Fruit fly (Drosophila melanogaster) whole organism: ENCODE results near the gene kibra.
A peak's percentile ranks its signal among the peaks of the same experiment; 100 is the strongest.

Source experiments
- CG8478 ChIP-seq: fragments of >200 bp; optimal IDR thresholded peaks from 2 replicates; lab custom pipeline; 2018; ENCODE audit warnings: inconsistent platforms
- Dll ChIP-seq: fragments of >200 bp; optimal IDR thresholded peaks from 2 replicates; lab custom pipeline; 2017
- EcR ChIP-seq, 2 experiments: fragments of >200 bp; optimal IDR thresholded peaks; 2 replicates each; lab custom pipeline; 2017; ENCODE audit warnings: missing biosample characterization in 2 of 2, missing genetic modification characterization in 2 of 2, missing genetic modification reagents in 2 of 2
- pan ChIP-seq: fragments of >200 bp; optimal IDR thresholded peaks from 2 replicates; lab custom pipeline; 2017
- psq ChIP-seq: fragments of >200 bp; optimal IDR thresholded peaks from 2 replicates; lab custom pipeline; 2017
- usp ChIP-seq: fragments of >200 bp; optimal IDR thresholded peaks from 2 replicates; lab custom pipeline; 2017; ENCODE audit warnings: missing biosample characterization, missing genetic modification characterization, mixed read lengths

The kibra gene

dm6 chr3R:14749077-14749798 is 25.2 kb upstream of the kibra start:
- TF ChIP-seq CG8478 (lab: Kevin White, UChicago) (no peak), EcR (GFP tag; optimal IDR thresholded peaks at IDR 0.05; lab: Kevin White, UChicago) (no peak), psq (lab: Kevin White, UChicago) (no peak), usp (no peak), Dll (lab: Kevin White, UChicago) (no peak), pan (lab: Kevin White, UChicago) (no peak)

- TF ChIP-seq pan (lab: Kevin White, UChicago) = no peak
- peak in 1 of 2 experiments; percentile 20 for TF ChIP-seq EcR (GFP tag; optimal IDR thresholded peaks at IDR 0.05; lab: Kevin White, UChicago)
Observed at dm6 chr3R:14748323-14749076, 24.4 kb upstream of the kibra start.

DNA sequence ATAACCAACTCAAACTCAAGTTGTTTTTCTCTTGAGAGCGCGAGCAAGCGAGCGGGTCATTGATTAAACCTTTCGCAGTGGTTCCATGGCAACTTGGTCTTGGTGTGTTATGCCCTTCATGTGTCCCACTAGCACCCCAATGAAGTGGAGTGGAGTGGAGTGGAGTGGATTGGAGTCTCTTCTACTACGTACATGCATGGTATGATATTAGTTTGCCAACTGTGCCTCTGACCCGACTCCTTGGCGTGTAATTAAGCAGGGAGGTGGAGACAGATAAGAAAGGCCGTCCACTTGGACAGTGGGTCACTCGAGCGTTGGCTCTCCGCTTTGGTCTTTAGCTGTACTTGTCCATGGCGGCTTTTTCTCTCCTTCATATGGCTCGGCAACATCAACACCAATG is 23.9 kb upstream of the kibra start:
- TF ChIP-seq psq (lab: Kevin White, UChicago) = no peak
- no peak for TF ChIP-seq Dll (lab: Kevin White, UChicago)
- TF ChIP-seq usp = no peak
- TF ChIP-seq pan (lab: Kevin White, UChicago) = no peak
- no peak for TF ChIP-seq CG8478 (lab: Kevin White, UChicago)
- no peak for TF ChIP-seq EcR (GFP tag; optimal IDR thresholded peaks at IDR 0.05; lab: Kevin White, UChicago)

dm6 chr3R:14747259-14747856 is 23.3 kb upstream of the kibra start:
- TF ChIP-seq usp = no peak
- no peak for TF ChIP-seq CG8478 (lab: Kevin White, UChicago)
- no peak for TF ChIP-seq pan (lab: Kevin White, UChicago)
- no peak for TF ChIP-seq psq (lab: Kevin White, UChicago)
- TF ChIP-seq Dll (lab: Kevin White, UChicago) = no peak
- no peak for TF ChIP-seq EcR (GFP tag; optimal IDR thresholded peaks at IDR 0.05; lab: Kevin White, UChicago)

DNA sequence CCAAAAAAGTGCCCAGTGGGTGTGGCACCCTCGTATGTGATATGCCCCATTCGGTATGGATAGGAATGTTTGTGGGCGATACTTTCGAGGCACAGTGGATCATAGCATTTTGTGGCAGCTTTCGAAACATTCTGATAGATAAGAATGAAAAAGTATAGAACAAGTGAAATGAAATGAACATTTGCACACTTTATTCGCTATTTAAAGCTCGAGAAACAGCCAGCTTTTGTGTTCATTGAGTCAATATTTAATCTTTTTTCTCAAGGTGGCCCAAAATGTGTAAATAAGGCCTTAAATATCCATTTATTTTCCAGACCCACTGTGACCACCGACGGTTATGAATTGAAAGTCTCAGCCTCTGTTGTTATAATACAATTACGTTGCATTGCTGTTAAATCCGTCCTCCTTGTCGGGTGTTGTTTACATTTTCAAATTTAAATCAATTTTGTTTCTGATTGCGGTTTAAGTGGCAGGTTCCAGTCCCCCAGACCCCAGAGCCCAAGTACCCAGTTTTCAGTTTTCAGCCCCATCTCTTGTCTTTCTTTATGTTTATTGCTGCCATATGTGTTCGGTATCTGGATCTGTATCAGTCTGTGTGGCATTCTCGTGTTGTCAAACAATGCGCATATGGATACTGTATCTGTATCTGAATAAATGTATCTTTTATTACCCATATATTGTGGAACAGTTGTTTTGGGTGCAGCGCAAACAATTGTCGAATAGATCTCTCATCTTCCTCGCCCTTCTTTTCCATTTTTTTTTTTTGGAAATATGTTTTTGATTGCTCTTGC is 20.5 kb upstream of the kibra start:
- no peak for TF ChIP-seq usp

DNA sequence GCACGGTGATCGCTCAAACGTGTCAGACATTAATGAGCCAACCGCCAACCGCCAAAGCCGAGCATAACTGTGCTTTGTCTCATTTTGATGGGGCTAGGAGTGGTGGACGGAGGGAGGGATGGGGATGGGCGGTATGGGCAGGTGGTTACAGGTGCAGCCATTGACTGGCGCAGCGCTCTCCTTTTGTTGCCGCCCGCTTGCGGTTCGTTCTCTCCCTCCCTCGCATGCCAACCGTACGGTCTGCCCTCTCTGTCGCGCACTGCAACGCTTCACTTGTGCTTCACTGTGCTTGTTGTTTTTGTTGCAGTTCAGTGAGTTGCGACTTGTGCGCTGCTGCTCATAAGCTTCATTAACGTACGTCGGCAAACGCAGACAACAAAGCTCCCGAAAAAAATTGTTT is 19.4 kb upstream of the kibra start:
- TF ChIP-seq usp = no peak

dm6 chr3R:14742928-14743327 is 18.9 kb upstream of the kibra start:
- TF ChIP-seq CG8478 (lab: Kevin White, UChicago) (no peak), Dll (lab: Kevin White, UChicago) (no peak), usp (no peak), psq (lab: Kevin White, UChicago) (no peak)

dm6 chr3R:14742064-14742463 is 18.0 kb upstream of the kibra start:
- TF ChIP-seq CG8478 (lab: Kevin White, UChicago) (no peak), EcR (GFP tag; optimal IDR thresholded peaks at IDR 0.05; lab: Kevin White, UChicago) (no peak), pan (lab: Kevin White, UChicago) (no peak), psq (lab: Kevin White, UChicago) (no peak), Dll (lab: Kevin White, UChicago) (no peak), usp (no peak)

DNA sequence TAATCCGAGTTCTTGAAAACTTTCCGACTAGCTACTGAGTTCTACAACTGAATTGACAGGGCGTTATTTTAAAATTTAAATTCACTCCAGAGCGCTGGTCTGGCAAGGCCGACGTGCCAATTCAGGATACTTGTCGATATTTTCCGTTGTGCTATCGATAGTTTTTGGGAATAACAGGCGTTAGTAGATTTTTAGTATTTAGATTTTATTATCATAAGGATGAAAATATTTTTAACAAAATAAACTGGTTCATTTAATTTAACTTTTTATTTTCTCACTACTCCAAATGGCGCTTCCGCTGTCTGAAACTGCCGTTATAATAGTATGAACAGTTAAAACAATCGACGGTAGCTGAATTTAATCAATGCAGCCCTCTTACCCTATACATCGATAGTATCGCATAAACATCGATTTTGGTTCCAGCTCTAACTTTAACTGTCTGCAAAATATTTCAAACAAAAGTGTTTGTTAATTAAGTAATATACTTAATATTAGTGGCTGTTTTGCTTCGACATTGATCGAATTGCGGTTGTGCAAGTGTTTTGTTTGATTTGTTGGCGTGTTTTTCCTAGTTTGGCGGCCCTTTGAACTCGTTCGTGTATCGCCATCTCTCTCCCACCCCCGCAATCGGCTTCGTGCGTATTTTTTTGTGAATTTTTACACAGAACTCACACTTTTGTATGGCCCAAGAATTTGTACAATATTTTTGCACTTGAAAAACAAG is 17.3 kb upstream of the kibra start, which contains the start of the genes eff and jvl:
Gene eff (minus strand): TSS at position 128 of the 724 bp plus-strand sequence.
Gene jvl (plus strand): TSS at position 391 of the 724 bp plus-strand sequence.
- TF ChIP-seq Dll (lab: Kevin White, UChicago) = no peak
- no peak for TF ChIP-seq pan (lab: Kevin White, UChicago)
- no peak for TF ChIP-seq psq (lab: Kevin White, UChicago)
- TF ChIP-seq CG8478 (lab: Kevin White, UChicago) = no peak
- TF ChIP-seq usp = no peak
- no peak for TF ChIP-seq EcR (GFP tag; optimal IDR thresholded peaks at IDR 0.05; lab: Kevin White, UChicago)

dm6 chr3R:14740658-14741191 is 16.7 kb upstream of the kibra start:
- no peak for TF ChIP-seq usp
- peak; percentile 86 for TF ChIP-seq CG8478 (lab: Kevin White, UChicago)

dm6 chr3R:14740253-14740522 is 16.1 kb upstream of the kibra start:
- no peak for TF ChIP-seq pan (lab: Kevin White, UChicago)
- no peak for TF ChIP-seq EcR (GFP tag; optimal IDR thresholded peaks at IDR 0.05; lab: Kevin White, UChicago)
- TF ChIP-seq Dll (lab: Kevin White, UChicago) = no peak
- no peak for TF ChIP-seq CG8478 (lab: Kevin White, UChicago)
- no peak for TF ChIP-seq psq (lab: Kevin White, UChicago)
- no peak for TF ChIP-seq usp
